Fruit fly (Drosophila melanogaster) whole organism: ENCODE measurements around the gene Pak.

Experiments used
- CG8478 ChIP-seq: fragments of >200 bp; optimal IDR thresholded peaks from 2 replicates; lab custom pipeline; 2018; ENCODE audit warnings: inconsistent platforms
- Dll ChIP-seq: fragments of >200 bp; optimal IDR thresholded peaks from 2 replicates; lab custom pipeline; 2017
- EcR ChIP-seq, 2 experiments: fragments of >200 bp; optimal IDR thresholded peaks; 2 replicates each; lab custom pipeline; 2017; ENCODE audit warnings: missing biosample characterization in 2 of 2, missing genetic modification characterization in 2 of 2, missing genetic modification reagents in 2 of 2
- pan ChIP-seq: fragments of >200 bp; optimal IDR thresholded peaks from 2 replicates; lab custom pipeline; 2017
- psq ChIP-seq: fragments of >200 bp; optimal IDR thresholded peaks from 2 replicates; lab custom pipeline; 2017
- usp ChIP-seq: fragments of >200 bp; optimal IDR thresholded peaks from 2 replicates; lab custom pipeline; 2017; ENCODE audit warnings: missing biosample characterization, missing genetic modification characterization, mixed read lengths

The Pak gene

dm6 chr3R:6337397-6337796, 13.3 kb upstream of the Pak start:
- TF ChIP-seq EcR (GFP tag; optimal IDR thresholded peaks at IDR 0.05; lab: Kevin White, UChicago) = no peak
- no peak for TF ChIP-seq CG8478 (lab: Kevin White, UChicago)
- no peak for TF ChIP-seq pan (lab: Kevin White, UChicago)
- no peak for TF ChIP-seq Dll (lab: Kevin White, UChicago)
- TF ChIP-seq usp (GFP tag; lab: Kevin White, UChicago) = no peak
- no peak for TF ChIP-seq psq (lab: Kevin White, UChicago)

dm6 chr3R:6339795-6340194, 10.9 kb upstream of the Pak start, which contains the start of gene Osi20:
Osi20 (plus strand) TSS chr3R:6340095.
- TF ChIP-seq CG8478 (lab: Kevin White, UChicago) = no peak
- TF ChIP-seq psq (lab: Kevin White, UChicago) = no peak
- no peak for TF ChIP-seq EcR (GFP tag; optimal IDR thresholded peaks at IDR 0.05; lab: Kevin White, UChicago)
- TF ChIP-seq pan (lab: Kevin White, UChicago) = no peak
- TF ChIP-seq Dll (lab: Kevin White, UChicago) = no peak
- no peak for TF ChIP-seq usp (GFP tag; lab: Kevin White, UChicago)

- TF ChIP-seq usp (GFP tag; lab: Kevin White, UChicago) = no peak
- TF ChIP-seq psq (lab: Kevin White, UChicago) = no peak
- no peak for TF ChIP-seq Dll (lab: Kevin White, UChicago)
- no peak for TF ChIP-seq CG8478 (lab: Kevin White, UChicago)
- TF ChIP-seq EcR (GFP tag; optimal IDR thresholded peaks at IDR 0.05; lab: Kevin White, UChicago) = no peak
- no peak for TF ChIP-seq pan (lab: Kevin White, UChicago)
Observed at dm6 chr3R:6341668-6342067, 9.0 kb upstream of the Pak start, which contains the start of gene CG17917. CG17917 (plus strand) TSS chr3R:6341968.

- TF ChIP-seq Dll (lab: Kevin White, UChicago) (no peak), EcR (GFP tag; optimal IDR thresholded peaks at IDR 0.05; lab: Kevin White, UChicago) (no peak), psq (lab: Kevin White, UChicago) (no peak)
Observed at dm6 chr3R:6342702-6343101, 8.0 kb upstream of the Pak start, which contains the start of gene CG10298. CG10298 (plus strand) TSS chr3R:6343002.

- TF ChIP-seq psq (lab: Kevin White, UChicago) (no peak), Dll (lab: Kevin White, UChicago) (no peak)
Observed at dm6 chr3R:6343396-6344239, 7.1 kb upstream of the Pak start, which contains the start of gene CG17919. CG17919 (plus strand) TSS chr3R:6344029.

- TF ChIP-seq Dll (lab: Kevin White, UChicago) = no peak
- no peak for TF ChIP-seq CG8478 (lab: Kevin White, UChicago)
- TF ChIP-seq pan (lab: Kevin White, UChicago) = no peak
- TF ChIP-seq EcR (GFP tag; optimal IDR thresholded peaks at IDR 0.05; lab: Kevin White, UChicago) = no peak
- TF ChIP-seq usp (GFP tag; lab: Kevin White, UChicago) = no peak
- no peak for TF ChIP-seq psq (lab: Kevin White, UChicago)
Observed at dm6 chr3R:6345814-6346213, 4.9 kb upstream of the Pak start, which contains the start of the genes SmD2 and CG18048. SmD2 (minus strand) TSS chr3R:6345911. CG18048 (plus strand) TSS chr3R:6346111.

dm6 chr3R:6348943-6349342, 1.8 kb upstream of the Pak start, which contains the start of gene Hr83:
Hr83 (plus strand) TSS chr3R:6349243.
- no peak for TF ChIP-seq usp (GFP tag; lab: Kevin White, UChicago)
- no peak for TF ChIP-seq psq (lab: Kevin White, UChicago)
- no peak for TF ChIP-seq pan (lab: Kevin White, UChicago)
- no peak for TF ChIP-seq EcR (GFP tag; optimal IDR thresholded peaks at IDR 0.05; lab: Kevin White, UChicago)
- no peak for TF ChIP-seq Dll (lab: Kevin White, UChicago)
- no peak for TF ChIP-seq CG8478 (lab: Kevin White, UChicago)

- TF ChIP-seq psq (lab: Kevin White, UChicago) (no peak), Dll (lab: Kevin White, UChicago) (peak; percentile 23)
Observed at dm6 chr3R:6351181-6351580, 485 bp downstream of the Pak start.

- TF ChIP-seq psq (lab: Kevin White, UChicago) = no peak
- TF ChIP-seq pan (lab: Kevin White, UChicago) = no peak
- TF ChIP-seq CG8478 (lab: Kevin White, UChicago) = no peak
- no peak for TF ChIP-seq usp (GFP tag; lab: Kevin White, UChicago)
- TF ChIP-seq Dll (lab: Kevin White, UChicago) = no peak
- TF ChIP-seq EcR (GFP tag; optimal IDR thresholded peaks at IDR 0.05; lab: Kevin White, UChicago) = no peak
Observed at dm6 chr3R:6351696-6352378, 1.1 kb downstream of the Pak start.

dm6 chr3R:6352436-6352835, 1.7 kb downstream of the Pak start:
- TF ChIP-seq pan (lab: Kevin White, UChicago) = peak; percentile 31
- TF ChIP-seq CG8478 (lab: Kevin White, UChicago) = no peak

- no peak for TF ChIP-seq pan (lab: Kevin White, UChicago)
- no peak for TF ChIP-seq psq (lab: Kevin White, UChicago)
- TF ChIP-seq CG8478 (lab: Kevin White, UChicago) = no peak
- no peak for TF ChIP-seq Dll (lab: Kevin White, UChicago)
- no peak for TF ChIP-seq usp (GFP tag; lab: Kevin White, UChicago)
Observed at dm6 chr3R:6352893-6353623, 2.4 kb downstream of the Pak start.
